Fruit fly (Drosophila melanogaster) whole organism, pupa: ENCODE data around the gene Kat60.

Experiments
- CG10348 ChIP-seq: fragments of 200-800 bp; sonication (Bioruptor generic); IDR thresholded peaks from 2 replicates; pipeline ENCODE4 v1.3.6; 2022; ENCODE audit warnings: missing biosample characterization, missing genetic modification characterization
- CG12605 ChIP-seq: fragments of 200-800 bp; sonication (Bioruptor generic); IDR thresholded peaks from 2 replicates; pipeline ENCODE4 v1.3.6; 2022; ENCODE audit warnings: missing biosample characterization, missing genetic modification characterization
- CG13204 ChIP-seq: fragments of 200-800 bp; sonication (Bioruptor generic); optimal IDR thresholded peaks from 2 replicates; lab custom pipeline; 2018; ENCODE audit warnings: missing biosample characterization, mild to moderate bottlenecking, missing genetic modification characterization, moderate library complexity
- CG14655 ChIP-seq: fragments of 200-800 bp; sonication (Bioruptor generic); optimal IDR thresholded peaks from 3 replicates; lab custom pipeline; 2017; ENCODE audit warnings: mild to moderate bottlenecking, missing biosample characterization, missing genetic modification reagents, missing genetic modification characterization
- CG15710 ChIP-seq: fragments of 200-800 bp; sonication (Bioruptor generic); optimal IDR thresholded peaks from 2 replicates; lab custom pipeline; 2018; ENCODE audit warnings: missing biosample characterization, mild to moderate bottlenecking, missing genetic modification characterization, moderate library complexity
- CG17806 ChIP-seq: fragments of 200-800 bp; sonication (Bioruptor generic); optimal IDR thresholded peaks from 2 replicates; lab custom pipeline; 2018; ENCODE audit warnings: missing biosample characterization, mild to moderate bottlenecking, missing genetic modification characterization, moderate library complexity
- CG32121 ChIP-seq: fragments of 200-800 bp; sonication (Bioruptor generic); IDR thresholded peaks from 2 replicates; pipeline ENCODE4 v1.3.6; 2022; ENCODE audit warnings: missing biosample characterization, missing genetic modification characterization
- CG34367 ChIP-seq: fragments of 200-800 bp; sonication (Bioruptor generic); optimal IDR thresholded peaks from 2 replicates; lab custom pipeline; 2018; ENCODE audit warnings: missing biosample characterization, mild to moderate bottlenecking, missing genetic modification characterization
- CG4496 ChIP-seq: fragments of 200-800 bp; sonication (Bioruptor generic); IDR thresholded peaks from 3 replicates; pipeline ENCODE4 v1.3.6; 2022; ENCODE audit warnings: missing biosample characterization, missing genetic modification characterization
- CG8159 ChIP-seq: fragments of 200-800 bp; sonication (Bioruptor generic); optimal IDR thresholded peaks from 3 replicates; lab custom pipeline; 2018; ENCODE audit warnings: missing biosample characterization, mild to moderate bottlenecking, missing genetic modification characterization, moderate library complexity
- CG8301 ChIP-seq: fragments of 200-800 bp; sonication (Bioruptor generic); optimal IDR thresholded peaks from 2 replicates; lab custom pipeline; 2018; ENCODE audit warnings: missing biosample characterization, mild to moderate bottlenecking, missing genetic modification characterization
- CG9948 ChIP-seq: fragments of 200-800 bp; sonication (Bioruptor generic); optimal IDR thresholded peaks from 2 replicates; lab custom pipeline; 2018; ENCODE audit warnings: missing biosample characterization, mild to moderate bottlenecking, missing genetic modification characterization, moderate library complexity
- D1 ChIP-seq: fragments of 200-800 bp; sonication (Bioruptor generic); optimal IDR thresholded peaks from 2 replicates; lab custom pipeline; 2018; ENCODE audit warnings: missing biosample characterization, mild to moderate bottlenecking, missing genetic modification characterization, moderate library complexity
- EcR ChIP-seq: fragments of 200-800 bp; sonication (Bioruptor generic); optimal IDR thresholded peaks from 3 replicates; lab custom pipeline; 2019; ENCODE audit warnings: missing biosample characterization, missing genetic modification characterization, mild to moderate bottlenecking, moderate library complexity, missing genetic modification reagents
- Ets98B ChIP-seq: fragments of 200-800 bp; sonication (Bioruptor generic); IDR thresholded peaks from 2 replicates; pipeline ENCODE4 v1.3.6; 2022; ENCODE audit warnings: missing biosample characterization, missing genetic modification characterization
- Pif1A ChIP-seq: fragments of 200-800 bp; sonication (Bioruptor generic); optimal IDR thresholded peaks from 3 replicates; lab custom pipeline; 2016; ENCODE audit warnings: missing biosample characterization, missing genetic modification characterization
- Pif1B ChIP-seq: fragments of 200-800 bp; sonication (Bioruptor generic); optimal IDR thresholded peaks from 3 replicates; lab custom pipeline; 2016; ENCODE audit warnings: missing biosample characterization, missing genetic modification characterization
- Snoo ChIP-seq: fragments of 200-800 bp; sonication (Bioruptor generic); optimal IDR thresholded peaks from 3 replicates; lab custom pipeline; 2017; ENCODE audit warnings: missing biosample characterization, mild to moderate bottlenecking, missing genetic modification characterization, inconsistent platforms
- fd96Ca ChIP-seq: fragments of 200-800 bp; sonication (Bioruptor generic); IDR thresholded peaks from 3 replicates; pipeline ENCODE4 v1.3.6; 2022; ENCODE audit warnings: missing biosample characterization, missing genetic modification characterization
- gl ChIP-seq: fragments of 200-800 bp; sonication (Bioruptor generic); optimal IDR thresholded peaks from 2 replicates; lab custom pipeline; 2018; ENCODE audit warnings: missing biosample characterization, mild to moderate bottlenecking, missing genetic modification characterization
- rn ChIP-seq: fragments of 200-800 bp; sonication (Bioruptor generic); IDR thresholded peaks from 2 replicates; pipeline ENCODE4 v1.3.6; 2022; ENCODE audit warnings: missing biosample characterization, missing genetic modification characterization

The Kat60 gene

DNA sequence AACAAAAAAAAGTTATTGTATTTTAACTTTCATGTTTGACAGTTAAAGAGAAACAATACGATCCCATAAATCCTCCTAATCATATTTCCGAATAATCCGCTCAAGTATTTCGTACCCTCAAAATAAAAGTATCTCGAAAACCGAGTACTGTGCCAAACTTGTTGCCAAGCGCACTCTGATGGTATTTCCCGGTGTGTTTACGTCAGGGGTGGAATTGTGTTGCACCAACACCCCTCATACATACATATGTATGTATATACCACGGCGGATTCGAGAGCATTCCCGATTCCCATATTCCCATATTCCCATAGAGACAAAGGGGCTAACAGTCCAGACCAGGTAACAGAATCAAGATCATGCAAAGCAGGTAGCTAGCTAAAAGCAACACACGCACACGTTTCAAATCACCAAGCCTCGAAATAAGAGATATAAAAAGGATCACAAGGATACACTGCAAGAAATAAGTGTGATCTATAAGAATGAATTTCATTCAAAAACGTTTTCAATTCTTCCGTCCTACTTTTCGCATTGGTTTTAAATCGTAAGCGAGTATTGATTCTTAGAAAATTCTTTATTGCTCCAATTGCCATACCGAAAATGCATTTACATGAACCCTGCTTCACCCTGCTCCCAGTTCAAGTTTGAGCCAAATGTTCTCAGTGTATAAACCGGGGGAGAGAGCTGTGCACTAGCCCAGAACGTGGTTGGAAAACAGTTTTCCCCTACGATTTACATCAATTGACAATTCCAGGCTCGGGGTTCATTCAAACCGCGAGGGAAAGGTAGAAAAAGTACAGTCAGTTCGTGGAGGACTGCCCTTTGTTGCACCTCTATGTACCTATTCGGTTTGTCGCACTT lies 19.9 kb downstream of the Kat60 start:
- TF ChIP-seq CG32121 (GFP tag; lab: Robert Waterston, UW) (no peak), CG34367 (tag; lab: Kevin White, UChicago) (peak; percentile 46), D1 (no peak), gl (tag; lab: Kevin White, UChicago) (peak; percentile 45), EcR (GFP tag; lab: Kevin White, UChicago) (no peak), CG4496 (peak; percentile 48; the same call in 1 of the 3 replicates), rn (GFP tag; lab: Robert Waterston, UW) (no peak), CG9948 (tag; lab: Kevin White, UChicago) (peak; percentile 73), CG12605 (GFP tag; lab: Robert Waterston, UW) (no peak), CG17806 (tag; lab: Kevin White, UChicago) (peak; percentile 72), Ets98B (GFP tag; lab: Robert Waterston, UW) (no peak), CG8301 (tag; lab: Kevin White, UChicago) (peak; percentile 53), Pif1B (GFP tag; lab: Kevin White, UChicago) (peak; percentile 21), CG10348 (GFP tag; lab: Robert Waterston, UW) (no peak), CG15710 (tag; lab: Kevin White, UChicago) (peak; percentile 52), fd96Ca (peak; percentile 55; the same call in 2 of the 3 replicates), CG13204 (peak; percentile 19), CG8159 (tag; lab: Kevin White, UChicago) (peak; percentile 70), Pif1A (peak; percentile 65), Snoo (no peak), CG14655 (GFP tag; lab: Kevin White, UChicago) (peak; percentile 63)

DNA sequence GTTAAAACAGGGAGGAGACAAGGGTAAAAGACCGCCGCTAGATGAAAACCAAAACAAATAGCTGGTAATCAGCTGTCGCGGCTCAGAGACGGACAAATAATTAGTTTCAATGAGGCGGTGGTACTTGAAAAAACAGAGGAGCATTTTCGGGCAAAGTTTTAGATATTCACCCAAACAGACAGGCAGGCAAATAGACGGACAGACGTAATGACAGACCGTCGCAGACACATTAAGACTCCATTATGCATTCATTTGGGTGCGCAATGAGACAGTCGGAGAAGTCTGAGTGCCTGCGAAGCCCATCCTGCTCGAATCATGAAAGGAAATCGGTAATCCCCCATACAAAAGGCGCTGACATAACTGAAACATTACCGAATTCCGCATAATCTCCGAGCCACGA lies 20.6 kb downstream of the Kat60 start:
- TF ChIP-seq CG32121 (GFP tag; lab: Robert Waterston, UW) (no peak), EcR (GFP tag; lab: Kevin White, UChicago) (no peak), CG8159 (tag; lab: Kevin White, UChicago) (no peak), CG10348 (GFP tag; lab: Robert Waterston, UW) (no peak), CG15710 (tag; lab: Kevin White, UChicago) (no peak)

DNA sequence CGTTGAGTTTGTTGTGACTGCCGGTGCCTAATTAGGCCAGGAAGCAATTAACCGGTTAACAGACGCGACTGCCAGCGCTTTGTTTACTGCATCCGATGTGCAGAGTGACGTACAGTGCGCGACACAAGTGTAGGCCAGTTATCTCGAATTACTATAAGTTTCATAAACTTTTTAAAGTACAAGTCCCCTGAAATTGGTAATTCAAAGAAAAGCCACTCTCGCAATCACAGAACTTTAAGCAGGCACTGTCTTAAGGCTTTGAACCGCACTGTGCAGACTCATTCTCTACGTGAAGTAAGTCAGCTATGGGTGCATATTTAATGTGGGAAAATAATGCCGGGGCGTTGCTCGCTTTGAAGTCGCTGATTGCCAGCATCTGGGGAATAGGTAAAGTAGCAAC lies 22.5 kb downstream of the Kat60 start:
- TF ChIP-seq D1 (peak; percentile 29), CG15710 (tag; lab: Kevin White, UChicago) (peak; percentile 90), CG9948 (tag; lab: Kevin White, UChicago) (peak; percentile 79), fd96Ca (peak; percentile 94), CG8159 (tag; lab: Kevin White, UChicago) (peak; percentile 87), CG34367 (tag; lab: Kevin White, UChicago) (peak; percentile 86), Pif1B (GFP tag; lab: Kevin White, UChicago) (peak; percentile 87), CG12605 (GFP tag; lab: Robert Waterston, UW) (peak; percentile 91), CG14655 (GFP tag; lab: Kevin White, UChicago) (peak; percentile 89), CG13204 (peak; percentile 74), Ets98B (GFP tag; lab: Robert Waterston, UW) (peak; percentile 95), EcR (GFP tag; lab: Kevin White, UChicago) (peak; percentile 43), CG4496 (peak; percentile 96), CG10348 (GFP tag; lab: Robert Waterston, UW) (peak; percentile 77), CG17806 (tag; lab: Kevin White, UChicago) (peak; percentile 87), rn (GFP tag; lab: Robert Waterston, UW) (peak; percentile 80; the same call in 1 of the 2 replicates), Pif1A (peak; percentile 93), CG32121 (GFP tag; lab: Robert Waterston, UW) (peak; percentile 93), CG8301 (tag; lab: Kevin White, UChicago) (peak; percentile 92), gl (tag; lab: Kevin White, UChicago) (peak; percentile 81), Snoo (peak; percentile 76)
- TF ChIP-seq, all 21 proteins: peak for 21

DNA sequence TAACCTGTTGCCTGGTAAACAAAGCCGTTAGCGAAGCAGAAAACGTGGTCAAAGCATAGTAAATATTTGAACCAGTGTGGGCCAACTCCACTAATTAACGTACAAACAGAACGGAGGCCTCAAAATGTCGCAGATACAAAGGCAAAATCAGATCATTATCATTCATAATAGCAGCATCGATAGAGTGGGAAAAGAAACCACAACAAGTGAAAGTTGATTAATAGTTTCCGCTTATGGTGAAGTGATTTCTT lies 24.0 kb downstream of the Kat60 start:
- TF ChIP-seq CG10348 (GFP tag; lab: Robert Waterston, UW), result no peak
- TF ChIP-seq CG17806 (tag; lab: Kevin White, UChicago), result no peak
- no peak for TF ChIP-seq rn (GFP tag; lab: Robert Waterston, UW)
- no peak for TF ChIP-seq CG32121 (GFP tag; lab: Robert Waterston, UW)
- TF ChIP-seq Pif1A, result no peak

DNA sequence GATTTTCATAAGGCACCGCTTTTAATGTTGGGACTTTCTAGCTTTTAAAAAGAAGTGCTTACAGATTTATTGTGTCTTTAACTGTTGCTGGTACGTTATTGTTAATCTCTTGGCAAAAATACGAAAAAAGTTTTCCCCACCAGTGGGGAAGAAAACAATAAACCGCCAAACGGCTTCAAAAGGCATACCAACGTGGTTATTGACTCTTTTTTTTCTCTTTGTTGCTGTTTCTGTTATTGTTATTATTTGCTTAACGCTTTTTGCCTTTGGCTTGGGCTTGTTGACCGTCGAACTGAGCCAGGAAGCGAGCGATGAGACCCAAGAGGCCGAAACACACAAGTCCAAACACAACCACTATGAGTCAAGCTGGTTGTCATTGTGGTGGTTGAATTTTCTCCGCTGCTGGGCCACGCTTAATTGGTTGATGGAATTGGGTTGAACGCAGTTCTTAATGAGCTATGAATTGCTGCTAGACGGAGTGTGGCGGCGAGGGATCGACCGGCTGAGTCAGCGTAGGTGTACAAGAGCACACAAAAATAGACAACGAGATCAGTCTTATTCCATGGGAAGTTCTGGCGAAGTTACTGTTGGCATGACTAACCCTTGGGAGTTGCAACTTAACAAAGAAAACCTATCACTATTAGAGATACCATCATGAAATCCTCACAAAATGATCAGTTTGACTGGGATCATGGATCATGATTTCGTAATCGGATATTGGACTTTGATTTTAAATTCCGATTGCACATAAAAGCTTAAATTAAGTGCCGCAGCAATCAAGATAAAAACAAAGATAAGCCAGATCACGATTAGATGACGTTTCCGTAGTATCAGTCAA lies 24.5 kb downstream of the Kat60 start:
- TF ChIP-seq CG17806 (tag; lab: Kevin White, UChicago) (no peak), EcR (GFP tag; lab: Kevin White, UChicago) (peak; percentile 11), Ets98B (GFP tag; lab: Robert Waterston, UW) (no peak)
